1 fruit fly cellular context compared by ENCODE assay signal in the genomic region with DNA sequence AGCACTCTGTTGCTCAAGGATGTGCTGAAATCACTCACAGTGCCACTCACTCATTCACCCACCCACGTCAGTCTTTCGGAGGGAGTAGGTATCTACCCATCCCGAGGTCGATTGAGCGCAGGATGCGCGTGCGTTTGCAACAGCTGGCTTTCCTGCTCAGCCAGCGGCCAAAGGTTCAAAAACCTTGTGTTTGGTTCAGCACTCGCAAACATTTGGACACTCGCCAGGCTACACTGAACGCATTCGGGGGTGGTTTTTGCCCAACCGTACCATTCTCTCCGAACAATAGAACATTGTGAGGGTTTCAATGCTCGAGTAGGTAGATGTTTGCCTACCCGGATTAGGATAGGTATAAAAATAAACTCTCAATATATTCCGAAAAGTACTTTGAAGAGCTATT.
TF ChIP-seq lines count a peak whose summit lies in the region.

No protein-coding gene starts in this region.

TF ChIP-seq in whole organism, embryonic, 481 proteins besides CTCF, POLR2A, EP300 and RAD21 (continued from another document):
- no peak for TF ChIP-seq CG9817 (tag; optimal IDR thresholded peaks at IDR 0.05; lab: Kevin White, UChicago)
- no peak for TF ChIP-seq mam (GFP tag; optimal IDR thresholded peaks at IDR 0.05; lab: Kevin White, UChicago)
- peak; percentile 37 for TF ChIP-seq Fer1 (GFP tag; optimal IDR thresholded peaks at IDR 0.05; lab: Kevin White, UChicago)
- no peak for TF ChIP-seq Spps (tag; optimal IDR thresholded peaks at IDR 0.05; lab: Kevin White, UChicago)
- no peak for TF ChIP-seq CG2202 (tag; optimal IDR thresholded peaks at IDR 0.05; lab: Kevin White, UChicago)
- no peak for TF ChIP-seq Dip3 (GFP tag; optimal IDR thresholded peaks at IDR 0.05; lab: Kevin White, UChicago)
- TF ChIP-seq CG11695 (GFP tag; IDR thresholded peaks at IDR 0.05; lab: Robert Waterston, UW): no peak
- peak; percentile 37; the same call in 2 of the 3 replicates for TF ChIP-seq Doc3 (GFP tag; IDR thresholded peaks at IDR 0.05; lab: Robert Waterston, UW; ENCODE audit: partially characterized antibody)
- no peak for TF ChIP-seq gro (GFP tag; optimal IDR thresholded peaks at IDR 0.05; lab: Kevin White, UChicago)
- no peak for TF ChIP-seq emc (GFP tag; optimal IDR thresholded peaks at IDR 0.05; lab: Kevin White, UChicago)
- TF ChIP-seq rib (GFP tag; IDR thresholded peaks at IDR 0.05; lab: Robert Waterston, UW): 0 out of 2 replicates have a peak, but pooled peaks have one; percentile 10
- no peak for TF ChIP-seq CHES-1-like (GFP tag; optimal IDR thresholded peaks at IDR 0.05; lab: Kevin White, UChicago)
- TF ChIP-seq Six4 (GFP tag; optimal IDR thresholded peaks at IDR 0.05; lab: Kevin White, UChicago): no peak
- TF ChIP-seq CG9797 (GFP tag; optimal IDR thresholded peaks at IDR 0.05; lab: Kevin White, UChicago): no peak
- peak; percentile 9 for TF ChIP-seq lab (GFP tag; optimal IDR thresholded peaks at IDR 0.05; lab: Kevin White, UChicago)
- TF ChIP-seq sqz (GFP tag; optimal IDR thresholded peaks at IDR 0.05; lab: Kevin White, UChicago): no peak
- peak; percentile 5 for TF ChIP-seq lilli (GFP tag; optimal IDR thresholded peaks at IDR 0.05; lab: Kevin White, UChicago)
- 0 out of 2 replicates have a peak, but pooled peaks have one; percentile 32 for TF ChIP-seq Rfx (GFP tag; IDR thresholded peaks at IDR 0.05; lab: Robert Waterston, UW)
- TF ChIP-seq CoRest (tag; optimal IDR thresholded peaks at IDR 0.05; lab: Kevin White, UChicago): no peak
- TF ChIP-seq Dad (GFP tag; optimal IDR thresholded peaks at IDR 0.05; lab: Kevin White, UChicago): no peak
- TF ChIP-seq ind (GFP tag; optimal IDR thresholded peaks at IDR 0.05; lab: Kevin White, UChicago): no peak
- TF ChIP-seq bbx (GFP tag; IDR thresholded peaks at IDR 0.05; lab: Robert Waterston, UW; ENCODE audit: partially characterized antibody): peak; percentile 26; the same call in 1 of the 2 replicates
- peak; percentile 52; the same call in 1 of the 2 replicates for TF ChIP-seq vvl (GFP tag; IDR thresholded peaks at IDR 0.05; lab: Robert Waterston, UW)
- TF ChIP-seq CG32767 (GFP tag; IDR thresholded peaks at IDR 0.05; lab: Robert Waterston, UW): 0 out of 2 replicates have a peak, but pooled peaks have one; percentile 21
- no peak for TF ChIP-seq CG8290 (GFP tag; optimal IDR thresholded peaks at IDR 0.05; lab: Kevin White, UChicago)
- peak in 1 of 2 experiments; percentile 49 for TF ChIP-seq CG8290 (tag; optimal IDR thresholded peaks at IDR 0.05; lab: Kevin White, UChicago)
- TF ChIP-seq fd96Cb (tag; optimal IDR thresholded peaks at IDR 0.05; lab: Kevin White, UChicago): no peak
- TF ChIP-seq Opbp (GFP tag; IDR thresholded peaks at IDR 0.05; lab: Robert Waterston, UW; ENCODE audit: partially characterized antibody): no peak
- TF ChIP-seq zf30C (GFP tag; optimal IDR thresholded peaks at IDR 0.05; lab: Kevin White, UChicago): peak; percentile 93
- TF ChIP-seq ac (GFP tag; optimal IDR thresholded peaks at IDR 0.05; lab: Kevin White, UChicago): no peak
- 0 out of 2 replicates have a peak, but pooled peaks have one; percentile 14 for TF ChIP-seq onecut (GFP tag; IDR thresholded peaks at IDR 0.05; lab: Robert Waterston, UW)
- peak; percentile 14 for TF ChIP-seq CG18599 (GFP tag; optimal IDR thresholded peaks at IDR 0.05; lab: Kevin White, UChicago)
- peak; percentile 22 for TF ChIP-seq CG6854 (GFP tag; optimal IDR thresholded peaks at IDR 0.05; lab: Kevin White, UChicago)
- no peak for TF ChIP-seq CG9932 (GFP tag; IDR thresholded peaks at IDR 0.05; lab: Robert Waterston, UW)
- peak; percentile 20 for TF ChIP-seq CG13894 (tag; optimal IDR thresholded peaks at IDR 0.05; lab: Kevin White, UChicago)
- TF ChIP-seq Tbp (GFP tag; optimal IDR thresholded peaks at IDR 0.05; lab: Kevin White, UChicago): no peak
- TF ChIP-seq scrt (GFP tag; optimal IDR thresholded peaks at IDR 0.05; lab: Kevin White, UChicago): peak; percentile 50
- peak; percentile 20; the same call in 1 of the 2 replicates for TF ChIP-seq lmd (GFP tag; IDR thresholded peaks at IDR 0.05; lab: Robert Waterston, UW)
- TF ChIP-seq CG15514 (GFP tag; optimal IDR thresholded peaks at IDR 0.05; lab: Kevin White, UChicago): peak; percentile 20
- no peak for TF ChIP-seq CG10565 (GFP tag; optimal IDR thresholded peaks at IDR 0.05; lab: Kevin White, UChicago)
- no peak for TF ChIP-seq CG31365 (tag; optimal IDR thresholded peaks at IDR 0.05; lab: Kevin White, UChicago)
- TF ChIP-seq pros (GFP tag; optimal IDR thresholded peaks at IDR 0.05; lab: Kevin White, UChicago): peak; percentile 51
- TF ChIP-seq CG30020 (tag; optimal IDR thresholded peaks at IDR 0.05; lab: Kevin White, UChicago): no peak
- TF ChIP-seq Awh (GFP tag; IDR thresholded peaks at IDR 0.05; lab: Robert Waterston, UW): 0 out of 2 replicates have a peak, but pooled peaks have one; percentile 14
- TF ChIP-seq shn (GFP tag; optimal IDR thresholded peaks at IDR 0.05; lab: Kevin White, UChicago): no peak
- no peak for TF ChIP-seq Hr78 (GFP tag; optimal IDR thresholded peaks at IDR 0.05; lab: Kevin White, UChicago)
- TF ChIP-seq CG15479 (GFP tag; optimal IDR thresholded peaks at IDR 0.05; lab: Kevin White, UChicago): peak; percentile 76
- TF ChIP-seq z (GFP tag; IDR thresholded peaks at IDR 0.05; lab: Robert Waterston, UW): peak; percentile 96
- TF ChIP-seq Sox102F (GFP tag; optimal IDR thresholded peaks at IDR 0.05; lab: Kevin White, UChicago): no peak
- peak; percentile 46 for TF ChIP-seq D (optimal IDR thresholded peaks at IDR 0.05; lab: Kevin White, UChicago)
- no peak for TF ChIP-seq D (GFP tag; optimal IDR thresholded peaks at IDR 0.05; lab: Kevin White, UChicago)
- peak; percentile 25 for TF ChIP-seq CG2120 (GFP tag; optimal IDR thresholded peaks at IDR 0.05; lab: Kevin White, UChicago)
- peak; percentile 29; the same call in 1 of the 3 replicates for TF ChIP-seq row (GFP tag; IDR thresholded peaks at IDR 0.05; lab: Robert Waterston, UW)
- peak; percentile 16; the same call in 1 of the 2 replicates for TF ChIP-seq amos (GFP tag; IDR thresholded peaks at IDR 0.05; lab: Robert Waterston, UW; ENCODE audit: partially characterized antibody)
- peak; percentile 16 for TF ChIP-seq Hmr (GFP tag; optimal IDR thresholded peaks at IDR 0.05; lab: Kevin White, UChicago)
- TF ChIP-seq Fer2 (tag; optimal IDR thresholded peaks at IDR 0.05; lab: Kevin White, UChicago): no peak
